Worm (Caenorhabditis elegans) whole organism, L1 larva: ENCODE measurements around the gene F46C5.6.

Source experiments
- C16A3.4 ChIP-seq: fragments of 150-350 bp; optimal IDR thresholded peaks from 2 replicates; lab custom pipeline; 2014; ENCODE audit warnings: missing biosample characterization, missing genetic modification characterization
- aha-1 ChIP-seq: fragments of 150-350 bp; optimal IDR thresholded peaks from 2 replicates; lab custom pipeline; 2014; ENCODE audit warnings: missing biosample characterization, missing genetic modification characterization
- alr-1 ChIP-seq: fragments of 200-800 bp; sonication (Bioruptor generic); optimal IDR thresholded peaks from 2 replicates; lab custom pipeline; 2018; ENCODE audit warnings: borderline replicate concordance, mild to moderate bottlenecking, missing genetic modification characterization, missing compliant biosample characterization
- aly-2 ChIP-seq: fragments of 150-350 bp; optimal IDR thresholded peaks from 2 replicates; lab custom pipeline; 2014; ENCODE audit warnings: missing biosample characterization, missing genetic modification characterization
- blmp-1 ChIP-seq: fragments of 150-350 bp; optimal IDR thresholded peaks from 2 replicates; lab custom pipeline; 2014; ENCODE audit warnings: missing biosample characterization, missing genetic modification characterization
- ceh-63 ChIP-seq: fragments of 200-800 bp; sonication (Bioruptor generic); optimal IDR thresholded peaks from 2 replicates; lab custom pipeline; 2018; ENCODE audit warnings: mild to moderate bottlenecking, missing genetic modification characterization, missing compliant biosample characterization
- ceh-8 ChIP-seq: fragments of 200-800 bp; sonication (Bioruptor generic); optimal IDR thresholded peaks from 2 replicates; lab custom pipeline; 2018; ENCODE audit warnings: mild to moderate bottlenecking, missing genetic modification characterization, moderate library complexity, missing compliant biosample characterization
- ceh-82 ChIP-seq, 3 experiments: fragments of 150-350 bp in 1 of 3; sonication (generic microtip) in 2 of 3; optimal IDR thresholded peaks; 2 replicates each; lab custom pipeline; 2014 to 2017; ENCODE audit warnings: missing biosample characterization in 3 of 3, missing genetic modification characterization in 3 of 3
- dsc-1 ChIP-seq: sonication (generic microtip); optimal IDR thresholded peaks from 2 replicates; lab custom pipeline; 2016; ENCODE audit warnings: mild to moderate bottlenecking, missing genetic modification characterization, missing compliant biosample characterization
- efl-1 ChIP-seq, 4 experiments: fragments of 150-350 bp; optimal IDR thresholded peaks in 3 of 4; peaks in 1 of 4; 1 replicate in 1 of 4; 2 replicates in 3 of 4; lab custom pipeline; 2014; ENCODE audit warnings: missing biosample characterization in 2 of 4, missing genetic modification characterization in 2 of 4, missing genetic modification reagents in 2 of 4
- efl-3 ChIP-seq: fragments of 200-800 bp; sonication (Bioruptor generic); optimal IDR thresholded peaks from 2 replicates; lab custom pipeline; 2018; ENCODE audit warnings: mild to moderate bottlenecking, missing genetic modification characterization, missing compliant biosample characterization
- elt-2 ChIP-seq: sonication (generic microtip); optimal IDR thresholded peaks from 2 replicates; lab custom pipeline; 2016; ENCODE audit warnings: missing genetic modification characterization, mild to moderate bottlenecking, inconsistent platforms, missing compliant biosample characterization, missing genetic modification reagents
- elt-3 ChIP-seq, 6 experiments: fragments of 150-350 bp in 1 of 6; sonication (generic microtip); optimal IDR thresholded peaks; 2 replicates each; lab custom pipeline; 2017 to 2018; ENCODE audit warnings: missing biosample characterization in 6 of 6, missing genetic modification characterization in 6 of 6, inconsistent platforms in 1 of 6
- fkh-10 ChIP-seq: sonication (generic microtip); optimal IDR thresholded peaks from 2 replicates; lab custom pipeline; 2017; ENCODE audit warnings: missing biosample characterization, missing genetic modification reagents, missing genetic modification characterization
- fkh-4 ChIP-seq: sonication (generic microtip); optimal IDR thresholded peaks from 2 replicates; lab custom pipeline; 2016; ENCODE audit warnings: missing compliant biosample characterization, missing genetic modification characterization, borderline replicate concordance
- fkh-8 ChIP-seq: sonication (generic microtip); optimal IDR thresholded peaks from 2 replicates; lab custom pipeline; 2016; ENCODE audit warnings: mild to moderate bottlenecking, missing genetic modification characterization, missing compliant biosample characterization
- fos-1 ChIP-seq: fragments of 150-350 bp; optimal IDR thresholded peaks from 2 replicates; lab custom pipeline; 2014; ENCODE audit warnings: missing biosample characterization, missing genetic modification characterization
- hlh-17 ChIP-seq: fragments of 200-800 bp; sonication (Bioruptor generic); optimal IDR thresholded peaks from 2 replicates; lab custom pipeline; 2018; ENCODE audit warnings: missing genetic modification characterization, mild to moderate bottlenecking, missing compliant biosample characterization, moderate library complexity, borderline replicate concordance
- lin-13 ChIP-seq: fragments of 150-350 bp; optimal IDR thresholded peaks from 2 replicates; lab custom pipeline; 2014; ENCODE audit warnings: missing biosample characterization, missing genetic modification reagents, missing genetic modification characterization
- lin-14 ChIP-seq: fragments of 200-800 bp; sonication (Bioruptor generic); optimal IDR thresholded peaks from 2 replicates; lab custom pipeline; 2018; ENCODE audit warnings: mild to moderate bottlenecking, missing genetic modification characterization, moderate library complexity, missing compliant biosample characterization
- lin-15B ChIP-seq: fragments of 150-350 bp; sonication (generic microtip); optimal IDR thresholded peaks from 3 replicates; lab custom pipeline; 2014; ENCODE audit warnings: missing biosample characterization, missing genetic modification characterization
- lir-3 ChIP-seq: sonication (generic microtip); optimal IDR thresholded peaks from 2 replicates; lab custom pipeline; 2016; ENCODE audit warnings: mild to moderate bottlenecking, missing genetic modification characterization, moderate library complexity, missing compliant biosample characterization; ENCODE audit not compliant: poor library complexity
- lsy-2 ChIP-seq, 2 experiments: fragments of 150-350 bp; optimal IDR thresholded peaks; 2 replicates each; lab custom pipeline; 2014; ENCODE audit warnings: missing biosample characterization in 2 of 2, missing genetic modification characterization in 2 of 2
- mdl-1 ChIP-seq, 2 experiments: fragments of 150-350 bp; optimal IDR thresholded peaks; 2 replicates each; lab custom pipeline; 2014 to 2017; ENCODE audit warnings: missing biosample characterization in 2 of 2, missing genetic modification characterization in 2 of 2, inconsistent platforms in 1 of 2
- mef-2 ChIP-seq: fragments of 150-350 bp; optimal IDR thresholded peaks from 2 replicates; lab custom pipeline; 2014; ENCODE audit warnings: missing biosample characterization, missing genetic modification characterization
- nhr-12 ChIP-seq: sonication (generic microtip); optimal IDR thresholded peaks from 2 replicates; lab custom pipeline; 2017; ENCODE audit warnings: missing biosample characterization, missing genetic modification characterization
- nhr-237 ChIP-seq: fragments of 150-350 bp; optimal IDR thresholded peaks from 2 replicates; lab custom pipeline; 2014; ENCODE audit warnings: missing biosample characterization, missing genetic modification characterization
- nhr-47 ChIP-seq: sonication (generic microtip); optimal IDR thresholded peaks from 2 replicates; lab custom pipeline; 2016; ENCODE audit warnings: mild to moderate bottlenecking, missing genetic modification characterization, moderate library complexity, missing compliant biosample characterization
- nhr-71 ChIP-seq: sonication (generic microtip); optimal IDR thresholded peaks from 2 replicates; lab custom pipeline; 2016; ENCODE audit warnings: mild to moderate bottlenecking, missing genetic modification characterization, moderate library complexity, missing compliant biosample characterization
- nhr-90 ChIP-seq: sonication (generic microtip); optimal IDR thresholded peaks from 2 replicates; lab custom pipeline; 2016; ENCODE audit warnings: mild to moderate bottlenecking, missing genetic modification characterization, missing compliant biosample characterization; ENCODE audit not compliant: poor library complexity
- pax-3 ChIP-seq: fragments of 200-800 bp; sonication (Bioruptor generic); optimal IDR thresholded peaks from 2 replicates; lab custom pipeline; 2018; ENCODE audit warnings: mild to moderate bottlenecking, missing genetic modification characterization, moderate library complexity, missing compliant biosample characterization
- skn-1 ChIP-seq: fragments of 150-350 bp; optimal IDR thresholded peaks from 2 replicates; lab custom pipeline; 2014; ENCODE audit warnings: missing biosample characterization, missing genetic modification characterization
- snpc-4 ChIP-seq: fragments of 150-350 bp; optimal IDR thresholded peaks from 2 replicates; lab custom pipeline; 2014; ENCODE audit warnings: missing biosample characterization, missing genetic modification characterization
- snu-23 ChIP-seq: sonication (generic microtip); optimal IDR thresholded peaks from 2 replicates; lab custom pipeline; 2016; ENCODE audit warnings: missing genetic modification characterization, missing compliant biosample characterization
- sox-4 ChIP-seq: sonication (generic microtip); optimal IDR thresholded peaks from 2 replicates; lab custom pipeline; 2016; ENCODE audit warnings: missing genetic modification characterization, missing compliant biosample characterization
- unc-30 ChIP-seq: sonication (generic microtip); optimal IDR thresholded peaks from 2 replicates; lab custom pipeline; 2017; ENCODE audit warnings: missing biosample characterization, missing genetic modification characterization
- unc-62 ChIP-seq: fragments of 150-350 bp; optimal IDR thresholded peaks from 2 replicates; lab custom pipeline; 2014; ENCODE audit warnings: missing biosample characterization, missing genetic modification reagents, missing genetic modification characterization
- unc-98 ChIP-seq: fragments of 200-800 bp; sonication (Bioruptor generic); IDR thresholded peaks from 2 replicates; pipeline ENCODE4 v1.3.6; 2022; ENCODE audit warnings: missing genetic modification characterization, missing compliant biosample characterization
- ztf-4 ChIP-seq: fragments of 150-350 bp; optimal IDR thresholded peaks from 2 replicates; lab custom pipeline; 2014; ENCODE audit warnings: missing biosample characterization, missing genetic modification characterization

Gene F46C5.6

DNA sequence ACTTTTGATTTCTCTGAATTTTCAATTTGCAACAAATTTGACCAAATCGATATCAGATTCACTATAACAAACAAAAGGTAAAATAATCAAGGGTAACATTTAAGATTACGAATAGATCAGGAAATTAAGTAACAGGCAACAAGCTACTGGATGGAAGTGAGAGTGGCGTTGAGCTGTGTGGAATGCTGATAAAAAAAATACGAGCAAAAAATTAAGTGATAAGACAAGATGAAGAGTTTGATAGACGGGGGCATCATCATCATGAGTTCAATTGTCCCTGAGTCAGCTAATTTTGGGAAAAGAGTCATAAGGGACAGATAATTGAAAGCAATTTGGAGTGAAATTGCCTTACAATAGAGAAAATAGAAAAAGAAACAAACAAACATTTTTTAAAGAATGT is 22.5 kb upstream of the F46C5.6 start:
- TF ChIP-seq mef-2 (tag; lab: Kevin White, UChicago) (no peak), lin-13 (GFP tag; lab: Kevin White, UChicago) (no peak), fkh-4 (no peak), nhr-237 (no peak), fkh-8 (tag; lab: Kevin White, UChicago) (no peak), snpc-4 (tag; lab: Kevin White, UChicago) (no peak), efl-3 (no peak), nhr-12 (tag; lab: Kevin White, UChicago) (no peak), ceh-8 (GFP tag; lab: Kevin White, UChicago) (peak; percentile 7), unc-30 (tag; lab: Kevin White, UChicago) (no peak), fkh-10 (GFP tag; lab: Kevin White, UChicago) (no peak), nhr-71 (peak; percentile 24), hlh-17 (no peak), snu-23 (GFP tag; lab: Kevin White, UChicago) (no peak), C16A3.4 (tag; lab: Kevin White, UChicago) (no peak), elt-2 (tag; lab: Kevin White, UChicago) (peak; percentile 31), unc-62 (GFP tag; lab: Kevin White, UChicago) (no peak)

DNA sequence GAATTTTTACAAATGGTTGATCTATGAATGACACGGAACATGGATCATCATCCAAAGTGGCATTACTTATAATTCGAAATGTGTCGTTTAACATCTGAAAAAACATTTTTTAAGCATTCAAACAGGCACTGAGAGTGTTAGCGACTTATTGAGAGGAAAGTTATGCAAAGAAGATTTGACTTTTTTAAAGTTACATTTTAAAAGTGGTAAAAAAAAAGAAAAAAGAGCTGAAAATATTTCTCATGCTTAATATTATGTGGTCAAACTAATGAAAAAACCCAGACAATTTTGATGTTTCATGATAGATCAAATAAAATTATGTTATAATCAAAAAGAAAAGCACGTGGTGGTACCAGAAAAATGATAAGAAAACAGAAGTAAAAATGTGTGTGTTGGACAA is 20.8 kb upstream of the F46C5.6 start, which contains the start of gene npr-20:
Gene npr-20 (minus strand): TSS at position 101 of the 400 bp plus-strand sequence.
- TF ChIP-seq lsy-2 (tag; optimal IDR thresholded peaks at IDR 0.05; lab: Kevin White, UChicago), result no peak
- TF ChIP-seq sox-4, result no peak
- TF ChIP-seq elt-2 (tag; lab: Kevin White, UChicago), result no peak
- TF ChIP-seq fos-1 (tag; lab: Kevin White, UChicago), result no peak
- TF ChIP-seq aly-2, result no peak
- TF ChIP-seq unc-98 (GFP tag; lab: Robert Waterston, UW), result no peak
- no peak for TF ChIP-seq fkh-10 (GFP tag; lab: Kevin White, UChicago)
- no peak for TF ChIP-seq ztf-4
- TF ChIP-seq nhr-47 (tag; lab: Kevin White, UChicago), result no peak

DNA sequence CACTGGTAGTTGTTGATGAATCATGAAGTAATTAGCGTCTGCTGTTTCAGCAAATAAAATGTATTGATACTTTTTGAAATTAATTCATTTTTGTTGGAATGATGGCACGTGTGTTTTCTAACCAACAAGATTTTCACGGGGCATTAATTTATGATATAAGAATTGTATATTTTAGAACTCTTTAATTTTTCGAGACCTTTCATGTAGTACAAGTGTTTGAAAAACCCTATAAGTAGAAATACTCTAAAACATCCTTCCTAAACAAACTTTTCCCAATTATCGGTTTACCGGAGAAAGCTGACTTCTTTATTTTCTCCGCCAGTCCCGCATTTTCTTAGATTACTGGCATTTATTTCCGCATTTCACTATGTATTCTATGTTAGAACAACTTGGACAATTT is 15.3 kb upstream of the F46C5.6 start, which contains the start of gene snb-6:
Gene snb-6 (minus strand): TSS at position 101 of the 400 bp plus-strand sequence.
- TF ChIP-seq snpc-4 (tag; lab: Kevin White, UChicago), result no peak
- TF ChIP-seq pax-3 (tag; lab: Kevin White, UChicago), result no peak
- TF ChIP-seq nhr-237, result no peak
- no peak for TF ChIP-seq unc-30 (tag; lab: Kevin White, UChicago)
- no peak for TF ChIP-seq snu-23 (GFP tag; lab: Kevin White, UChicago)
- TF ChIP-seq efl-1 (optimal IDR thresholded peaks at IDR 0.05; lab: Kevin White, UChicago), result no peak
- no peak for TF ChIP-seq efl-1 (GFP tag; optimal IDR thresholded peaks at IDR 0.05 in 1 of 2; lab: Kevin White, UChicago)
- no peak for TF ChIP-seq fkh-8 (tag; lab: Kevin White, UChicago)
- no peak for TF ChIP-seq aha-1
- TF ChIP-seq fkh-4, result no peak
- TF ChIP-seq fos-1 (tag; lab: Kevin White, UChicago), result no peak
- TF ChIP-seq ceh-63 (GFP tag; lab: Kevin White, UChicago), result no peak
- TF ChIP-seq lir-3, result no peak
- TF ChIP-seq, all 84 proteins: peak for 0

DNA sequence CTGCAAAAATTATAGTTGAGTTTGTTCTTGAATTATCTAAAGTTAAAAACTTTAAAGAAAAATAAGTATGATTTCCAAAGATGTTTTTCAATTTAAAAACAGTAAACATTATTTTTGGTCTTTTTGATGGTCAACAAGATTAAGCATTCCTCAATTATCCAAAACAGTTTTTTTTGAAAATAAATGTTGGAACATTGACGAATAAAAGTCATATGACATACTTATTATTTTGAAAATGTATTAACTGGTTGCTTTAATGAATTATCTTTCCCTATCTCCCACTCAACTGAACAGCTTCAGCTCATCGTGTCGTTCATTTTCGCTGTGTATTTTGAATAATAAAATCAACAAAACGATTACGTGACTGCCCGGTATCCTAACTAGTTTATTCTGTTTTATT is 12.8 kb upstream of the F46C5.6 start:
- TF ChIP-seq lin-14, result no peak
- TF ChIP-seq blmp-1 (tag; lab: Kevin White, UChicago), result no peak
- no peak for TF ChIP-seq unc-30 (tag; lab: Kevin White, UChicago)
- TF ChIP-seq fkh-4, result no peak
- TF ChIP-seq snpc-4 (tag; lab: Kevin White, UChicago), result no peak
- no peak for TF ChIP-seq mef-2 (tag; lab: Kevin White, UChicago)
- no peak for TF ChIP-seq pax-3 (tag; lab: Kevin White, UChicago)
- TF ChIP-seq snu-23 (GFP tag; lab: Kevin White, UChicago), result no peak
- TF ChIP-seq elt-3 (tag; optimal IDR thresholded peaks at IDR 0.05; lab: Kevin White, UChicago), result no peak
- TF ChIP-seq ztf-4, result no peak
- TF ChIP-seq lin-15B (tag; lab: Kevin White, UChicago), result no peak
- no peak for TF ChIP-seq alr-1 (tag; lab: Kevin White, UChicago)
- no peak for TF ChIP-seq unc-98 (GFP tag; lab: Robert Waterston, UW)
- TF ChIP-seq ceh-82 (tag; optimal IDR thresholded peaks at IDR 0.05; lab: Kevin White, UChicago), result no peak
- no peak for TF ChIP-seq skn-1
- TF ChIP-seq mdl-1 (tag; optimal IDR thresholded peaks at IDR 0.05; lab: Kevin White, UChicago), result no peak
- TF ChIP-seq dsc-1 (tag; lab: Kevin White, UChicago), result no peak
- no peak for TF ChIP-seq nhr-90 (tag; lab: Kevin White, UChicago)
